Worm (Caenorhabditis elegans): ENCODE results near the gene mom-1.

Gene mom-1

ce11 chrX:6250272-6250752 lies 42.6 kb upstream of the mom-1 start (continued):
- TF ChIP-seq hmg-1.1 (GFP tag; IDR thresholded peaks at IDR 0.05) (0 out of 2 replicates have a peak, but pooled peaks have one; percentile 38), set-16 (GFP tag; IDR thresholded peaks at IDR 0.05) (0 out of 2 replicates have a peak, but pooled peaks have one; percentile 8), nhr-48 (tag; optimal IDR thresholded peaks at IDR 0.05) (peak; percentile 65), dmd-6 (GFP tag; IDR thresholded peaks at IDR 0.05) (peak; percentile 69), nhr-25 (tag; optimal IDR thresholded peaks at IDR 0.05; ENCODE audit: borderline replicate concordance, insufficient read depth) (peak; percentile 23), nhr-42 (GFP tag; IDR thresholded peaks at IDR 0.05) (no peak), fos-1 (tag; optimal IDR thresholded peaks at IDR 0.05) (no peak), hif-1 (tag; optimal IDR thresholded peaks at IDR 0.05) (no peak), aha-1 (tag) (peak; percentile 7), mdt-29 (GFP tag; IDR thresholded peaks at IDR 0.05) (no peak), nhr-76 (tag; optimal IDR thresholded peaks at IDR 0.05) (no peak), mxl-3 (GFP tag; optimal IDR thresholded peaks at IDR 0.05) (peak; percentile 8), daf-16 (GFP tag; optimal IDR thresholded peaks at IDR 0.05) (no peak), daf-16 (tag; optimal IDR thresholded peaks at IDR 0.05) (peak; percentile 84), hlh-11 (tag; optimal IDR thresholded peaks at IDR 0.05) (peak; percentile 77), ztf-7 (tag; optimal IDR thresholded peaks at IDR 0.05) (peak; percentile 81), mxl-2 (GFP tag; conservative IDR thresholded peaks at IDR 0.05) (no peak), nhr-11 (tag; optimal IDR thresholded peaks at IDR 0.05) (no peak), mes-2 (tag; optimal IDR thresholded peaks at IDR 0.05; ENCODE audit: poor library complexity, severe bottlenecking) (peak; percentile 32), rbr-2 (tag; optimal IDR thresholded peaks at IDR 0.05) (peak; percentile 26), dmd-9 (GFP tag; IDR thresholded peaks at IDR 0.05) (no peak), F49E8.2 (tag; optimal IDR thresholded peaks at IDR 0.05; ENCODE audit: borderline replicate concordance) (no peak)

ce11 chrX:6250866-6251265 lies 42.0 kb upstream of the mom-1 start:
- TF ChIP-seq mxl-3 (GFP tag; optimal IDR thresholded peaks at IDR 0.05): no peak
- 0 out of 2 replicates have a peak, but pooled peaks have one; percentile 13 for TF ChIP-seq hmg-1.1 (GFP tag; IDR thresholded peaks at IDR 0.05)
- TF ChIP-seq nhr-25 (tag; optimal IDR thresholded peaks at IDR 0.05; ENCODE audit: borderline replicate concordance, insufficient read depth): no peak
- TF ChIP-seq cey-2 (tag; optimal IDR thresholded peaks at IDR 0.05; ENCODE audit: borderline replicate concordance, insufficient read depth): no peak
- TF ChIP-seq zip-2 (tag; optimal IDR thresholded peaks at IDR 0.05): no peak
- TF ChIP-seq ZK337.2 (GFP tag; IDR thresholded peaks at IDR 0.05): peak; percentile 68; the same call in 1 of the 2 replicates
- no peak for TF ChIP-seq egl-43 (GFP tag; IDR thresholded peaks at IDR 0.05)
- no peak for TF ChIP-seq dve-1 (tag; optimal IDR thresholded peaks at IDR 0.05; ENCODE audit: insufficient read depth)
- peak; percentile 89 for TF ChIP-seq ces-1 (GFP tag; optimal IDR thresholded peaks at IDR 0.05)
- no peak for TF ChIP-seq hif-1 (tag; optimal IDR thresholded peaks at IDR 0.05)
- TF ChIP-seq Y5F2A.4 (GFP tag; optimal IDR thresholded peaks at IDR 0.05): no peak
- peak; percentile 67; the same call in 1 of the 2 replicates for TF ChIP-seq ctbp-1 (GFP tag; IDR thresholded peaks at IDR 0.05)
- peak; percentile 72 for TF ChIP-seq fkh-10 (GFP tag; optimal IDR thresholded peaks at IDR 0.05)

- TF ChIP-seq Y5F2A.4 (GFP tag; optimal IDR thresholded peaks at IDR 0.05): no peak
- TF ChIP-seq aha-1 (tag): peak; percentile 97
These were observed 41.6 kb upstream of the mom-1 start for ce11 chrX:6251321-6251720.

- TF ChIP-seq lin-29 (GFP tag; IDR thresholded peaks at IDR 0.05) (no peak), unc-39 (tag; optimal IDR thresholded peaks at IDR 0.05) (no peak), dmd-6 (GFP tag; IDR thresholded peaks at IDR 0.05) (peak; percentile 63), daf-19 (GFP tag; conservative IDR thresholded peaks at IDR 0.05) (no peak), php-3 (GFP tag; IDR thresholded peaks at IDR 0.05) (no peak), F37D6.2 (tag; optimal IDR thresholded peaks at IDR 0.05) (no peak), nhr-102 (tag; optimal IDR thresholded peaks at IDR 0.05) (no peak), spr-3 (GFP tag; optimal IDR thresholded peaks at IDR 0.05) (no peak), T20F7.1 (GFP tag; optimal IDR thresholded peaks at IDR 0.05) (no peak), dmd-8 (GFP tag; IDR thresholded peaks at IDR 0.05) (no peak), set-16 (GFP tag; IDR thresholded peaks at IDR 0.05) (peak; percentile 85), tag-97 (GFP tag; IDR thresholded peaks at IDR 0.05) (no peak), nhr-28 (tag; optimal IDR thresholded peaks at IDR 0.05) (peak; percentile 46), nhr-76 (tag; optimal IDR thresholded peaks at IDR 0.05) (no peak), nhr-48 (tag; optimal IDR thresholded peaks at IDR 0.05) (peak; percentile 15), F49E8.2 (tag; optimal IDR thresholded peaks at IDR 0.05; ENCODE audit: borderline replicate concordance) (no peak), Y75B8A.6 (GFP tag; IDR thresholded peaks at IDR 0.05) (no peak), lir-3 (tag; optimal IDR thresholded peaks at IDR 0.05) (no peak)
These were observed 40.8 kb upstream of the mom-1 start for ce11 chrX:6251947-6252617.

Measured in whole organism, L4 larva.